Worm (Caenorhabditis elegans) whole organism, L1 larva: ENCODE measurements around the gene rnp-4.

ENCODE experiments used
- C04F5.9 ChIP-seq: sonication (generic microtip); optimal IDR thresholded peaks from 2 replicates; lab custom pipeline; 2016; ENCODE audit warnings: missing genetic modification characterization, missing compliant biosample characterization
- C16A3.4 ChIP-seq: fragments of 150-350 bp; optimal IDR thresholded peaks from 2 replicates; lab custom pipeline; 2014; ENCODE audit warnings: missing biosample characterization, missing genetic modification characterization
- Y116A8C.19 ChIP-seq: sonication (generic microtip); optimal IDR thresholded peaks from 2 replicates; lab custom pipeline; 2016; ENCODE audit warnings: missing compliant biosample characterization, missing genetic modification characterization, borderline replicate concordance
- aha-1 ChIP-seq: fragments of 150-350 bp; optimal IDR thresholded peaks from 2 replicates; lab custom pipeline; 2014; ENCODE audit warnings: missing biosample characterization, missing genetic modification characterization
- alr-1 ChIP-seq: fragments of 200-800 bp; sonication (Bioruptor generic); optimal IDR thresholded peaks from 2 replicates; lab custom pipeline; 2018; ENCODE audit warnings: borderline replicate concordance, mild to moderate bottlenecking, missing genetic modification characterization, missing compliant biosample characterization
- aly-2 ChIP-seq: fragments of 150-350 bp; optimal IDR thresholded peaks from 2 replicates; lab custom pipeline; 2014; ENCODE audit warnings: missing biosample characterization, missing genetic modification characterization
- ceh-8 ChIP-seq: fragments of 200-800 bp; sonication (Bioruptor generic); optimal IDR thresholded peaks from 2 replicates; lab custom pipeline; 2018; ENCODE audit warnings: mild to moderate bottlenecking, missing genetic modification characterization, moderate library complexity, missing compliant biosample characterization
- ceh-90 ChIP-seq: sonication (generic microtip); optimal IDR thresholded peaks from 2 replicates; lab custom pipeline; 2016; ENCODE audit warnings: missing genetic modification characterization, missing compliant biosample characterization
- ces-1 ChIP-seq: fragments of 150-350 bp; optimal IDR thresholded peaks from 2 replicates; lab custom pipeline; 2014; ENCODE audit warnings: missing biosample characterization, missing genetic modification reagents, missing genetic modification characterization
- dpl-1 ChIP-seq, 3 experiments: fragments of 150-350 bp in 2 of 3; sonication (generic microtip) in 1 of 3; optimal IDR thresholded peaks; 2 replicates each; lab custom pipeline; 2014 to 2017; ENCODE audit warnings: missing biosample characterization in 3 of 3, missing genetic modification characterization in 3 of 3, missing genetic modification reagents in 3 of 3
- efl-1 ChIP-seq, 4 experiments: fragments of 150-350 bp; optimal IDR thresholded peaks in 3 of 4; peaks in 1 of 4; 1 replicate in 1 of 4; 2 replicates in 3 of 4; lab custom pipeline; 2014; ENCODE audit warnings: missing biosample characterization in 2 of 4, missing genetic modification characterization in 2 of 4, missing genetic modification reagents in 2 of 4
- efl-3 ChIP-seq: fragments of 200-800 bp; sonication (Bioruptor generic); optimal IDR thresholded peaks from 2 replicates; lab custom pipeline; 2018; ENCODE audit warnings: mild to moderate bottlenecking, missing genetic modification characterization, missing compliant biosample characterization
- egl-27 ChIP-seq, 2 experiments: fragments of 150-350 bp in 1 of 2; sonication (generic microtip); optimal IDR thresholded peaks; 3 replicates each; lab custom pipeline; 2017 to 2018; ENCODE audit warnings: missing biosample characterization in 2 of 2, missing genetic modification characterization in 2 of 2, missing genetic modification reagents in 2 of 2
- elt-2 ChIP-seq: sonication (generic microtip); optimal IDR thresholded peaks from 2 replicates; lab custom pipeline; 2016; ENCODE audit warnings: missing genetic modification characterization, mild to moderate bottlenecking, inconsistent platforms, missing compliant biosample characterization, missing genetic modification reagents
- elt-3 ChIP-seq, 6 experiments: fragments of 150-350 bp in 1 of 6; sonication (generic microtip); optimal IDR thresholded peaks; 2 replicates each; lab custom pipeline; 2017 to 2018; ENCODE audit warnings: missing biosample characterization in 6 of 6, missing genetic modification characterization in 6 of 6, inconsistent platforms in 1 of 6
- fkh-8 ChIP-seq: sonication (generic microtip); optimal IDR thresholded peaks from 2 replicates; lab custom pipeline; 2016; ENCODE audit warnings: mild to moderate bottlenecking, missing genetic modification characterization, missing compliant biosample characterization
- fos-1 ChIP-seq: fragments of 150-350 bp; optimal IDR thresholded peaks from 2 replicates; lab custom pipeline; 2014; ENCODE audit warnings: missing biosample characterization, missing genetic modification characterization
- grh-1 ChIP-seq: fragments of 200-800 bp; sonication (Bioruptor generic); IDR thresholded peaks from 2 replicates; pipeline ENCODE4 v1.3.6; 2022; ENCODE audit warnings: missing genetic modification reagents, missing genetic modification characterization, missing compliant biosample characterization
- hlh-17 ChIP-seq: fragments of 200-800 bp; sonication (Bioruptor generic); optimal IDR thresholded peaks from 2 replicates; lab custom pipeline; 2018; ENCODE audit warnings: missing genetic modification characterization, mild to moderate bottlenecking, missing compliant biosample characterization, moderate library complexity, borderline replicate concordance
- hlh-4 ChIP-seq: sonication (generic microtip); optimal IDR thresholded peaks from 2 replicates; lab custom pipeline; 2016; ENCODE audit warnings: mild to moderate bottlenecking, missing genetic modification characterization, missing compliant biosample characterization
- hpl-2 ChIP-seq: fragments of 150-350 bp; optimal IDR thresholded peaks from 2 replicates; lab custom pipeline; 2014; ENCODE audit warnings: missing biosample characterization, missing genetic modification reagents, missing genetic modification characterization
- irx-1 ChIP-seq: sonication (generic microtip); optimal IDR thresholded peaks from 2 replicates; lab custom pipeline; 2016; ENCODE audit warnings: missing genetic modification characterization, missing compliant biosample characterization
- lin-13 ChIP-seq: fragments of 150-350 bp; optimal IDR thresholded peaks from 2 replicates; lab custom pipeline; 2014; ENCODE audit warnings: missing biosample characterization, missing genetic modification reagents, missing genetic modification characterization
- lin-14 ChIP-seq: fragments of 200-800 bp; sonication (Bioruptor generic); optimal IDR thresholded peaks from 2 replicates; lab custom pipeline; 2018; ENCODE audit warnings: mild to moderate bottlenecking, missing genetic modification characterization, moderate library complexity, missing compliant biosample characterization
- lin-15B ChIP-seq: fragments of 150-350 bp; sonication (generic microtip); optimal IDR thresholded peaks from 3 replicates; lab custom pipeline; 2014; ENCODE audit warnings: missing biosample characterization, missing genetic modification characterization
- lin-35 ChIP-seq, 2 experiments: fragments of 150-350 bp; optimal IDR thresholded peaks; 2 replicates each; lab custom pipeline; 2014; ENCODE audit warnings: missing biosample characterization in 2 of 2, missing genetic modification characterization in 2 of 2, missing genetic modification reagents in 2 of 2
- lir-3 ChIP-seq: sonication (generic microtip); optimal IDR thresholded peaks from 2 replicates; lab custom pipeline; 2016; ENCODE audit warnings: mild to moderate bottlenecking, missing genetic modification characterization, moderate library complexity, missing compliant biosample characterization; ENCODE audit not compliant: poor library complexity
- lsy-2 ChIP-seq, 2 experiments: fragments of 150-350 bp; optimal IDR thresholded peaks; 2 replicates each; lab custom pipeline; 2014; ENCODE audit warnings: missing biosample characterization in 2 of 2, missing genetic modification characterization in 2 of 2
- mab-9 ChIP-seq: fragments of 200-800 bp; sonication (Bioruptor generic); IDR thresholded peaks from 2 replicates; pipeline ENCODE4 v1.3.6; 2022; ENCODE audit warnings: missing genetic modification reagents, missing genetic modification characterization, missing compliant biosample characterization
- mef-2 ChIP-seq: fragments of 150-350 bp; optimal IDR thresholded peaks from 2 replicates; lab custom pipeline; 2014; ENCODE audit warnings: missing biosample characterization, missing genetic modification characterization
- mep-1 ChIP-seq: fragments of 150-350 bp; optimal IDR thresholded peaks from 2 replicates; lab custom pipeline; 2014; ENCODE audit warnings: missing biosample characterization, missing genetic modification characterization
- nhr-11 ChIP-seq: fragments of 150-350 bp; optimal IDR thresholded peaks from 2 replicates; lab custom pipeline; 2014; ENCODE audit warnings: missing biosample characterization, missing genetic modification characterization
- nhr-12 ChIP-seq: sonication (generic microtip); optimal IDR thresholded peaks from 2 replicates; lab custom pipeline; 2017; ENCODE audit warnings: missing biosample characterization, missing genetic modification characterization
- nhr-20 ChIP-seq: sonication (generic microtip); optimal IDR thresholded peaks from 2 replicates; lab custom pipeline; 2016; ENCODE audit warnings: mild to moderate bottlenecking, missing genetic modification characterization, missing compliant biosample characterization
- nhr-237 ChIP-seq: fragments of 150-350 bp; optimal IDR thresholded peaks from 2 replicates; lab custom pipeline; 2014; ENCODE audit warnings: missing biosample characterization, missing genetic modification characterization
- nhr-28 ChIP-seq: fragments of 150-350 bp; optimal IDR thresholded peaks from 2 replicates; lab custom pipeline; 2014; ENCODE audit warnings: missing biosample characterization, missing genetic modification characterization
- nhr-77 ChIP-seq: fragments of 150-350 bp; optimal IDR thresholded peaks from 2 replicates; lab custom pipeline; 2014; ENCODE audit warnings: missing biosample characterization, missing genetic modification characterization
- nhr-84 ChIP-seq: sonication (generic microtip); optimal IDR thresholded peaks from 2 replicates; lab custom pipeline; 2017; ENCODE audit warnings: missing biosample characterization, missing genetic modification characterization
- nhr-85 ChIP-seq: sonication (generic microtip); peaks from one replicate; lab custom pipeline; 2016; ENCODE audit warnings: missing genetic modification characterization, inconsistent platforms, missing compliant biosample characterization
- nhr-90 ChIP-seq: sonication (generic microtip); optimal IDR thresholded peaks from 2 replicates; lab custom pipeline; 2016; ENCODE audit warnings: mild to moderate bottlenecking, missing genetic modification characterization, missing compliant biosample characterization; ENCODE audit not compliant: poor library complexity
- pag-3 ChIP-seq: sonication (generic microtip); optimal IDR thresholded peaks from 2 replicates; lab custom pipeline; 2017; ENCODE audit warnings: missing genetic modification characterization, mild to moderate bottlenecking, missing compliant biosample characterization, antibody characterized with exemption, borderline replicate concordance; ENCODE audit not compliant: insufficient read depth
- pax-3 ChIP-seq: fragments of 200-800 bp; sonication (Bioruptor generic); optimal IDR thresholded peaks from 2 replicates; lab custom pipeline; 2018; ENCODE audit warnings: mild to moderate bottlenecking, missing genetic modification characterization, moderate library complexity, missing compliant biosample characterization
- snpc-4 ChIP-seq: fragments of 150-350 bp; optimal IDR thresholded peaks from 2 replicates; lab custom pipeline; 2014; ENCODE audit warnings: missing biosample characterization, missing genetic modification characterization
- swsn-7 ChIP-seq: sonication (generic microtip); optimal IDR thresholded peaks from 2 replicates; lab custom pipeline; 2016; ENCODE audit warnings: missing genetic modification characterization, missing compliant biosample characterization
- tbx-2 ChIP-seq: sonication (generic microtip); optimal IDR thresholded peaks from 2 replicates; lab custom pipeline; 2016; ENCODE audit warnings: missing genetic modification characterization, missing compliant biosample characterization
- unc-130 ChIP-seq: fragments of 150-350 bp; optimal IDR thresholded peaks from 2 replicates; lab custom pipeline; 2017; ENCODE audit warnings: missing biosample characterization, missing genetic modification characterization, inconsistent platforms
- unc-98 ChIP-seq: fragments of 200-800 bp; sonication (Bioruptor generic); IDR thresholded peaks from 2 replicates; pipeline ENCODE4 v1.3.6; 2022; ENCODE audit warnings: missing genetic modification characterization, missing compliant biosample characterization
- vab-15 ChIP-seq: sonication (generic microtip); optimal IDR thresholded peaks from 2 replicates; lab custom pipeline; 2017; ENCODE audit warnings: missing genotype, mild to moderate bottlenecking, missing genetic modification characterization, missing compliant biosample characterization
- zip-4 ChIP-seq: fragments of 200-800 bp; sonication (Bioruptor generic); optimal IDR thresholded peaks from 2 replicates; lab custom pipeline; 2018; ENCODE audit warnings: mild to moderate bottlenecking, missing genetic modification characterization, moderate library complexity, missing compliant biosample characterization
- ztf-4 ChIP-seq: fragments of 150-350 bp; optimal IDR thresholded peaks from 2 replicates; lab custom pipeline; 2014; ENCODE audit warnings: missing biosample characterization, missing genetic modification characterization

rnp-4 gene

DNA sequence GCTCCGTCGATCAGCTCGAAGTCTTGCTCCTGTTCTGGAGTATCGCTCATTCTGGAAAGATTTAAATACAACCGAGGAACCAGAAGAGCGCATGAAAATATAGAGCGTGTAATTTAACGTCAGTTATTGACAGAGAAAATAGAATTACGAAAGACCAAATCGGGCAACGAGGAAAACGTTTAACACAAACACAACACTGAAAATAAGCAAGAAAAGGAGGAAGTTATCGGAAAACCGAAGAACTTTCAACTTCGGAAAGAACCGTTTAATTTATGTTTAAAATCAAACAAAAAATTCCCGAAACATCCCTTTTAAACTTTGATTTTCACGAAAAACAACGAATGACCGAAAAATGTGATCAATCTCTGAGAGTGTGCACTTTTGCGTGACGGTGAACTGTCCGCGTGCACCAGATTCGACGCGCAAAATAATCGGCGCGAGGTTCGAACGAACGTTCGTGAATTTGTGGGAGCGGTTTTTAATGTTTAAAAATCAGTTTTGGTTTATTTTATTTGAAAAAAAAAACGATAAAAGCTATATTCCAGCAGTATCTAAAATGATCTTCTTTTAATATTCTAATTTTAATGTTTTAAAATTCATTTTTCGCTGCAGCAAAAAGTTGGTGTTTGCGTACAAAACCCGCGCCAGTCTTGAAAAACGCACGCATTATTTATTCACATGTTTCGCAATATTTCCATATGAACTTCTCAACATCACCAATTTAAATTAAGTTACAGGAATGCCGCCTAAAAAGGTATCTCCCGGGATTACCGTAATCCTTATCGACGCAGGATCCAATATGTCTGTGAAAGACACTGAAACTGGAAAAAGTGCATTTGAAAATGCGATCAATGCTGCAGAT is 13.3 kb downstream of the rnp-4 start, which contains the start of the genes R07E5.7 and cku-80 (continued):
- TF ChIP-seq ceh-90, result no peak
- peak; percentile 24 for TF ChIP-seq nhr-77 (tag; lab: Kevin White, UChicago)
- TF ChIP-seq irx-1, result peak; percentile 42
- TF ChIP-seq mef-2 (tag; lab: Kevin White, UChicago), result no peak
- no peak for TF ChIP-seq nhr-237 (tag; lab: Kevin White, UChicago)
- no peak for TF ChIP-seq alr-1 (tag; lab: Kevin White, UChicago)
- no peak for TF ChIP-seq nhr-12 (tag; lab: Kevin White, UChicago)
- TF ChIP-seq mep-1 (tag; lab: Kevin White, UChicago), result peak; percentile 59
- TF ChIP-seq lin-14 (GFP tag; lab: Kevin White, UChicago), result no peak
- no peak for TF ChIP-seq hlh-17 (GFP tag; lab: Kevin White, UChicago)
- no peak for TF ChIP-seq grh-1 (GFP tag; lab: Robert Waterston, UW)
- peak; percentile 28 for TF ChIP-seq aha-1 (tag; lab: Kevin White, UChicago)
- TF ChIP-seq lin-15B (tag; lab: Kevin White, UChicago), result peak; percentile 62
- no peak for TF ChIP-seq Y116A8C.19 (tag; lab: Kevin White, UChicago)
- no peak for TF ChIP-seq mab-9 (GFP tag; lab: Robert Waterston, UW)
- TF ChIP-seq dpl-1 (GFP tag; optimal IDR thresholded peaks at IDR 0.05; lab: Kevin White, UChicago), result peak; percentile 86 to 91 (median 90)
- peak; percentile 53 for TF ChIP-seq tbx-2 (tag; lab: Kevin White, UChicago)
- no peak for TF ChIP-seq vab-15
- TF ChIP-seq hlh-4 (tag; lab: Kevin White, UChicago), result no peak
- TF ChIP-seq nhr-90 (tag; lab: Kevin White, UChicago), result peak; percentile 55
- peak; percentile 31 for TF ChIP-seq C04F5.9
- no peak for TF ChIP-seq nhr-28 (tag; lab: Kevin White, UChicago)
- no peak for TF ChIP-seq aly-2
- TF ChIP-seq efl-1 (optimal IDR thresholded peaks at IDR 0.05; lab: Kevin White, UChicago), result peak; percentile 66 to 91
- TF ChIP-seq efl-1 (GFP tag; optimal IDR thresholded peaks at IDR 0.05 in 1 of 2; lab: Kevin White, UChicago), result peak; percentile 90 to 99
- no peak for TF ChIP-seq nhr-11 (tag; lab: Kevin White, UChicago)
- TF ChIP-seq fkh-8 (tag; lab: Kevin White, UChicago), result peak; percentile 30
- TF ChIP-seq nhr-84 (tag; lab: Kevin White, UChicago), result no peak
- no peak for TF ChIP-seq ces-1 (GFP tag; lab: Kevin White, UChicago)
- no peak for TF ChIP-seq fos-1
- peak; percentile 75 for TF ChIP-seq nhr-85 (tag; lab: Kevin White, UChicago)
- TF ChIP-seq C16A3.4 (tag; lab: Kevin White, UChicago), result peak; percentile 70
- TF ChIP-seq lsy-2 (tag; optimal IDR thresholded peaks at IDR 0.05; lab: Kevin White, UChicago), result peak; percentile 74 to 78
- peak; percentile 70 for TF ChIP-seq nhr-20 (tag; lab: Kevin White, UChicago)
- no peak for TF ChIP-seq pax-3 (tag; lab: Kevin White, UChicago)
- peak; percentile 84 to 95 for TF ChIP-seq lin-35 (GFP tag; optimal IDR thresholded peaks at IDR 0.05; lab: Kevin White, UChicago)
- TF ChIP-seq snpc-4 (tag; lab: Kevin White, UChicago), result peak; percentile 44
- TF ChIP-seq lir-3, result no peak
- TF ChIP-seq elt-3 (tag; optimal IDR thresholded peaks at IDR 0.05; lab: Kevin White, UChicago), result peak in 2 of 6 experiments; percentile 44 to 47
- TF ChIP-seq unc-98 (GFP tag; lab: Robert Waterston, UW), result no peak
- peak; percentile 54 for TF ChIP-seq swsn-7 (tag; lab: Kevin White, UChicago)
- no peak for TF ChIP-seq ztf-4
- TF ChIP-seq efl-3 (GFP tag; lab: Kevin White, UChicago), result no peak
- TF ChIP-seq elt-2, result peak; percentile 40
- no peak for TF ChIP-seq hpl-2
- TF ChIP-seq egl-27 (tag; optimal IDR thresholded peaks at IDR 0.05; lab: Kevin White, UChicago), result no peak
- no peak for TF ChIP-seq pag-3
- TF ChIP-seq zip-4 (GFP tag; lab: Kevin White, UChicago), result no peak
- no peak for TF ChIP-seq ceh-8 (GFP tag; lab: Kevin White, UChicago)
- peak; percentile 51 for TF ChIP-seq lin-13
- TF ChIP-seq unc-130 (tag; lab: Kevin White, UChicago), result peak; percentile 56
